Worm (Caenorhabditis elegans): ENCODE measurements around the gene larp-1.
A peak's percentile ranks its signal among the peaks of the same experiment; 100 is the strongest.

The larp-1 gene

DNA sequence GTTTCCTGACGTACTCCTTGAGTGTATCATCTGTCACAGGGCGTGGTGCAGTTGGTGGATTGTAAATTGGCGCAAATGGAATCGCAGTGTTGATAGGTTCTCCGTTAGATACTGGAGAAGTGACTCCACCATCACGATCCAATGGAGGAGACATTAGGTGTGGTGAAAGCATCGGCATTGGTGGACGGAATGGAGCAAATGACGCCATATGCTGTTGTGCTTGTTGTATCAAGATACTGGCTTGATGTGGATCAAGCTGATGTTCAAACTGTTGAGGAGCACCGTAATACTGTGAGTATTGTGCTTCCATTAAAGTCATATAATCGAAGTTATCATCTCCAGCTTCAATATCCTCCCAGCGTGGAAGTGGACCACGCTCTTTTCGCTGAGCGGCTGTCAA lies 5.0 kb downstream of the larp-1 start:
- TF ChIP-seq mep-1 (tag; optimal IDR thresholded peaks at IDR 0.05) (no peak), efl-1 (optimal IDR thresholded peaks at IDR 0.05) (no peak), efl-1 (GFP tag; optimal IDR thresholded peaks at IDR 0.05 in 1 of 2) (peak in 1 of 2 experiments; percentile 70), alr-1 (tag; optimal IDR thresholded peaks at IDR 0.05; ENCODE audit: borderline replicate concordance) (peak; percentile 81)

DNA sequence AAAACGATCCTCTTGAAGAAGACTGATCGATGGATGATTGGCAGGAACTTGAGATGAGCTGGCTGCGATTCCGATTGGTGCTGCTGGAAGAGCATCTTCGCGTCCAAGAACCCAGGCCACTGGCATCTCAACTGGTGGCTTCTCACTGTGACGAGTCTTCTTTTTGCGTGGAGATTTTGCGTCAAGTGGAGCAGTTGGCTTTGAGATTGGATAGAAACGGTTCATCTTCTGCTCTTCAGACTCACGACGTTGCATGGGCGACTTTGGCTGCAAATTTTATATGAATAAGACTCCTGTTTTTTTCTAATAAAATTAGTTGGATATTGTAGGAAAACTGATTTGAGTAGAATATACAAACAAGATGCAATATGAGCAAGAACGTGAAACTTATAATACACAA lies 6.7 kb downstream of the larp-1 start:
- no peak for TF ChIP-seq C04F5.9 (tag; optimal IDR thresholded peaks at IDR 0.05)
- no peak for TF ChIP-seq snu-23 (GFP tag; optimal IDR thresholded peaks at IDR 0.05)
- TF ChIP-seq efl-1 (optimal IDR thresholded peaks at IDR 0.05): no peak
- TF ChIP-seq efl-1 (GFP tag; optimal IDR thresholded peaks at IDR 0.05 in 1 of 2): no peak
- no peak for TF ChIP-seq lin-13 (GFP tag; optimal IDR thresholded peaks at IDR 0.05)
- no peak for TF ChIP-seq nhr-84 (tag; optimal IDR thresholded peaks at IDR 0.05)
- TF ChIP-seq hlh-17 (GFP tag; optimal IDR thresholded peaks at IDR 0.05; ENCODE audit: borderline replicate concordance): no peak
- no peak for TF ChIP-seq nhr-237 (tag; optimal IDR thresholded peaks at IDR 0.05)
- TF ChIP-seq lir-3 (tag; optimal IDR thresholded peaks at IDR 0.05; ENCODE audit: poor library complexity): no peak
- no peak for TF ChIP-seq fos-1 (tag; optimal IDR thresholded peaks at IDR 0.05)
- TF ChIP-seq nhr-20 (tag; optimal IDR thresholded peaks at IDR 0.05): no peak
- TF ChIP-seq ceh-82 (tag; optimal IDR thresholded peaks at IDR 0.05): no peak
- TF ChIP-seq swsn-7 (tag; optimal IDR thresholded peaks at IDR 0.05): no peak
- no peak for TF ChIP-seq tlp-1 (tag; optimal IDR thresholded peaks at IDR 0.05)
- no peak for TF ChIP-seq C16A3.4 (tag; optimal IDR thresholded peaks at IDR 0.05)
- TF ChIP-seq ztf-4 (tag; optimal IDR thresholded peaks at IDR 0.05): no peak
- no peak for TF ChIP-seq nhr-11 (tag; optimal IDR thresholded peaks at IDR 0.05)

DNA sequence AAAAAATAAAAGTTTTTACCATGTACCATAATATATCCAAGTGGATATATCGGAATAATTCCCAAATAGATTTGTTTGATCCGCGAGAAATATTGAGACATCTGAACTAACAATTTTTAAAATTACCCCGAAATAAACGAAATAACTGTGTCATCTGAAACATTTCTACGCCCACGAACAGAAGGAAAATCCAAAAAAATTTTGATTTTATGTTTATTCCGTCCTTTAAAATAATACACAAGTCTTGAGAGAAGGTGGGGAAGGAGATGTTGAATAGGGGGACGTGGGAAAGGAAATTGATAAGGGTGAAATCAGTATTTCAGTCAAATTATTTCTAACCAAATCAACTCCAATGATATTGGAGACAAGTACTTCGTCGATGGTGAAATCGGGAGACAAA lies 8.7 kb downstream of the larp-1 start, which contains the start of gene R144.11:
Gene R144.11 (minus strand): TSS at position 101 of the 400 bp plus-strand sequence.
- TF ChIP-seq aly-2 (tag; optimal IDR thresholded peaks at IDR 0.05) (peak; percentile 79), ama-1 (optimal IDR thresholded peaks at IDR 0.05) (no peak), efl-1 (optimal IDR thresholded peaks at IDR 0.05) (no peak), efl-1 (GFP tag; optimal IDR thresholded peaks at IDR 0.05 in 1 of 2) (peak in 1 of 2 experiments; percentile 30), pag-3 (tag; optimal IDR thresholded peaks at IDR 0.05; ENCODE audit: borderline replicate concordance, insufficient read depth) (no peak), nhr-85 (tag) (peak; percentile 31)

DNA sequence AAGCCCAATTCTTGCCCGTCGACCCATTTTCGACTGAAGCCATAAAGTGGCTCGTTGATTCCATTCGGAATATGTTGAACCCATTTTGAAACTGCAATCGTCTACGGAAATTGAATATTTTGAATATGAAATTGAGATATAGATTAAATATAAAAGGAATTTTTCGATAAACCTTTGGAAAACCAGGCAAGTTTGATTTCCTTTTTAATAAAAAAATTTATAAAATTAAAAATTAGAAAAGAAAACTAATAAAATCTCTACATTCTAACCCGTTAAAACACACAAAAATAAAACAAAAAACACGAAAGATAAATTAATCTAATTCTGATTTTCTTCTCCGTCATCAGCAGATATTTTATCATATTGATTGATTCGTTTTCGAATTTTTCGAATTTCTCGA lies 10.6 kb downstream of the larp-1 start, which contains the start of gene R144.12:
Gene R144.12 (minus strand): TSS at position 101 of the 400 bp plus-strand sequence.
- TF ChIP-seq nhr-84 (tag; optimal IDR thresholded peaks at IDR 0.05) (no peak), nhr-11 (tag; optimal IDR thresholded peaks at IDR 0.05) (no peak), aha-1 (tag; optimal IDR thresholded peaks at IDR 0.05) (no peak), nhr-12 (tag; optimal IDR thresholded peaks at IDR 0.05) (no peak), dpl-1 (GFP tag; optimal IDR thresholded peaks at IDR 0.05) (no peak), pqm-1 (tag; optimal IDR thresholded peaks at IDR 0.05) (no peak), xbp-1 (tag; optimal IDR thresholded peaks at IDR 0.05) (no peak), snu-23 (GFP tag; optimal IDR thresholded peaks at IDR 0.05) (no peak), unc-130 (tag; optimal IDR thresholded peaks at IDR 0.05) (no peak), C04F5.9 (tag; optimal IDR thresholded peaks at IDR 0.05) (no peak), lin-35 (GFP tag; optimal IDR thresholded peaks at IDR 0.05) (no peak), fos-1 (tag; optimal IDR thresholded peaks at IDR 0.05) (no peak), irx-1 (tag; optimal IDR thresholded peaks at IDR 0.05) (no peak), dsc-1 (tag; optimal IDR thresholded peaks at IDR 0.05) (no peak), tlp-1 (tag; optimal IDR thresholded peaks at IDR 0.05) (no peak), mep-1 (tag; optimal IDR thresholded peaks at IDR 0.05) (no peak), lin-39 (tag; optimal IDR thresholded peaks at IDR 0.05) (no peak)

DNA sequence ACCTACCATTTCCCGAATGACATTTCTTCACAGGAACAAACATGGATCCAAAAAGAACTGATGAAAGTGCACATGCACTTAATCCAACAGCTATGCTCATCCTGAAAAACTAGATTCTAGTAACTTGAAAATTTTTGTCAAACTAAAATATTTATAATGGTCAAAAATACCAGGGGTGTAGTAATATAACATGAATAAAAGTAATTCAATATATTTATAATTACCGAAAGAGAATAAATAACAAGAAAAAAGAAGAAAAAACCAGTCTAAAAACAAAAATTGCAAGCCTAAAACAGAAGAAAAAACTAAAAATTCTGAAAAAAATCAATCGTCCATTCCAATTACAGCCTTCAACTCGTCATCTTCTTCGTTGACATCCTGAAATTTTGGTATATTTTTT lies 12.8 kb downstream of the larp-1 start, which contains the start of gene R144.6:
Gene R144.6 (minus strand): TSS at position 101 of the 400 bp plus-strand sequence.
- TF ChIP-seq efl-1 (optimal IDR thresholded peaks at IDR 0.05) (no peak), efl-1 (GFP tag; optimal IDR thresholded peaks at IDR 0.05 in 1 of 2) (peak in 1 of 2 experiments; percentile 9), nhr-85 (tag) (no peak), isw-1 (GFP tag; IDR thresholded peaks at IDR 0.05) (no peak)

Data from whole organism, L1 larva.